Fruit fly (Drosophila melanogaster) whole organism, adult: Measurements from ENCODE around the gene CG13244.
A peak's percentile ranks its signal among the peaks of the same experiment; 100 is the strongest.

ENCODE experiments used
- CG11617 ChIP-seq: fragments of 200-800 bp; sonication (Bioruptor generic); optimal IDR thresholded peaks from 2 replicates; lab custom pipeline; 2017; ENCODE audit warnings: mild to moderate bottlenecking, missing biosample characterization, missing genetic modification reagents, missing genetic modification characterization
- CG12768 ChIP-seq: fragments of 200-800 bp; sonication (Bioruptor generic); optimal IDR thresholded peaks from 2 replicates; lab custom pipeline; 2017; ENCODE audit warnings: missing biosample characterization, missing genetic modification characterization, mild to moderate bottlenecking, moderate library complexity, missing genetic modification reagents
- CG14711 ChIP-seq: fragments of 200-800 bp; sonication (Bioruptor generic); optimal IDR thresholded peaks from 2 replicates; lab custom pipeline; 2018; ENCODE audit warnings: missing biosample characterization, mild to moderate bottlenecking, missing genetic modification characterization, moderate library complexity
- CG1620 ChIP-seq: fragments of 200-800 bp; sonication (Bioruptor generic); optimal IDR thresholded peaks from 2 replicates; lab custom pipeline; 2016; ENCODE audit warnings: missing biosample characterization, missing genetic modification characterization
- CG33017 ChIP-seq: fragments of 200-800 bp; sonication (Bioruptor generic); optimal IDR thresholded peaks from 2 replicates; lab custom pipeline; 2018; ENCODE audit warnings: missing biosample characterization, mild to moderate bottlenecking, missing genetic modification characterization, moderate library complexity
- CG5204 ChIP-seq: fragments of 200-800 bp; sonication (Bioruptor generic); optimal IDR thresholded peaks from 2 replicates; lab custom pipeline; 2016; ENCODE audit warnings: missing biosample characterization, missing genetic modification characterization
- CG7045 ChIP-seq: fragments of 200-800 bp; sonication (Bioruptor generic); optimal IDR thresholded peaks from 2 replicates; lab custom pipeline; 2017; ENCODE audit warnings: missing biosample characterization, mild to moderate bottlenecking, missing genetic modification characterization
- CG7101 ChIP-seq: fragments of 200-800 bp; sonication (Bioruptor generic); optimal IDR thresholded peaks from 2 replicates; lab custom pipeline; 2018; ENCODE audit warnings: missing biosample characterization, mild to moderate bottlenecking, missing genetic modification characterization, moderate library complexity
- Clk ChIP-seq: fragments of 200-800 bp; sonication (Bioruptor generic); optimal IDR thresholded peaks from 2 replicates; lab custom pipeline; 2017; ENCODE audit warnings: missing biosample characterization, missing genetic modification characterization
- Crg-1 ChIP-seq: fragments of 200-800 bp; sonication (Bioruptor generic); optimal IDR thresholded peaks from 2 replicates; lab custom pipeline; 2016; ENCODE audit warnings: missing biosample characterization, missing genetic modification characterization
- Hr96 ChIP-seq: fragments of 200-800 bp; sonication (Bioruptor generic); optimal IDR thresholded peaks from 2 replicates; lab custom pipeline; 2016; ENCODE audit warnings: missing biosample characterization, missing genetic modification characterization
- Mnt ChIP-seq: fragments of 200-800 bp; sonication (Bioruptor generic); optimal IDR thresholded peaks from 2 replicates; lab custom pipeline; 2016; ENCODE audit warnings: missing biosample characterization, mild to moderate bottlenecking, missing genetic modification characterization
- bab1 ChIP-seq: fragments of 200-800 bp; sonication (Bioruptor generic); optimal IDR thresholded peaks from 3 replicates; lab custom pipeline; 2019; ENCODE audit warnings: missing biosample characterization, mild to moderate bottlenecking, missing genetic modification characterization, moderate library complexity
- cic ChIP-seq: fragments of 200-800 bp; sonication (Bioruptor generic); optimal IDR thresholded peaks from 2 replicates; lab custom pipeline; 2017; ENCODE audit warnings: missing biosample characterization, mild to moderate bottlenecking, missing genetic modification characterization, moderate library complexity
- cnc ChIP-seq, 2 experiments: fragments of >200 bp; optimal IDR thresholded peaks; 2 replicates each; lab custom pipeline; 2017
- kay ChIP-seq: fragments of 200-800 bp; sonication (Bioruptor generic); peaks from one replicate; lab custom pipeline; 2016; ENCODE audit warnings: missing biosample characterization, missing genetic modification characterization, borderline replicate concordance
- ovo ChIP-seq: fragments of 200-800 bp; sonication (Bioruptor generic); optimal IDR thresholded peaks from 2 replicates; lab custom pipeline; 2016; ENCODE audit warnings: missing biosample characterization, missing genetic modification characterization
- pad ChIP-seq: fragments of 200-800 bp; sonication (Bioruptor generic); optimal IDR thresholded peaks from 3 replicates; lab custom pipeline; 2017; ENCODE audit warnings: missing biosample characterization, missing genetic modification characterization, mild to moderate bottlenecking, moderate library complexity, missing genetic modification reagents
- tj ChIP-seq: fragments of 200-800 bp; sonication (Bioruptor generic); optimal IDR thresholded peaks from 3 replicates; lab custom pipeline; 2017; ENCODE audit warnings: missing biosample characterization, mild to moderate bottlenecking, missing genetic modification characterization, moderate library complexity
- toe ChIP-seq: fragments of 200-800 bp; sonication (Bioruptor generic); optimal IDR thresholded peaks from 2 replicates; lab custom pipeline; 2016; ENCODE audit warnings: missing biosample characterization, missing genetic modification characterization

Gene CG13244

DNA sequence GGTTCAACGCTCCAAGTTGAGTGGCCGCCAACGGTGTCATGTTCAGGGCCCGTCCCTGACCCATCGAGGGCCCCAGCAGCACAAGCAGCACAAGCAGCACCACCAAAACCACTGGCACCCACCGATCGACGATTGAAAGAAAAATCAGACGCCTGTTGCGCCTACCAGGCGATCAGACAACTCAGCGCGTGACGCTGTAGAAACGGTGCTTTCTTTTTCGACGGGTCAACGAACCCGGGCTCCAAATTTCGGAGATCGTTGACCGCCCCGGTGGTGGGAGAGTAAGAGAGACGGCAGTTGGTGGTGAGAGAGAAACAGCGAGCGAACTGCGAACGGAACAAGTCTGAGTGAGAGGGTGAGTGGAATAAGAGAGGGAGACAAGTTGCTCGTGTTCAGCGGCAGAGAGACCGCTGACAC is 5.1 kb upstream of the CG13244 start:
- no peak for TF ChIP-seq CG7045
- TF ChIP-seq Clk (GFP tag; lab: Kevin White, UChicago) = no peak
- no peak for TF ChIP-seq CG33017 (tag; lab: Kevin White, UChicago)
- TF ChIP-seq CG12768 = no peak
- TF ChIP-seq kay = no peak
- TF ChIP-seq pad (GFP tag; lab: Kevin White, UChicago) = no peak
- no peak for TF ChIP-seq cnc (optimal IDR thresholded peaks at IDR 0.05; lab: Kevin White, UChicago)
- TF ChIP-seq CG5204 (GFP tag; lab: Kevin White, UChicago) = no peak
- no peak for TF ChIP-seq bab1
- no peak for TF ChIP-seq tj (GFP tag; lab: Kevin White, UChicago)
- TF ChIP-seq CG1620 (GFP tag; lab: Kevin White, UChicago) = no peak
- no peak for TF ChIP-seq cic (GFP tag; lab: Kevin White, UChicago)
- TF ChIP-seq CG14711 = no peak
- TF ChIP-seq CG7101 = no peak
- no peak for TF ChIP-seq CG11617
- TF ChIP-seq Mnt (GFP tag; lab: Kevin White, UChicago) = no peak
- TF ChIP-seq ovo = no peak

DNA sequence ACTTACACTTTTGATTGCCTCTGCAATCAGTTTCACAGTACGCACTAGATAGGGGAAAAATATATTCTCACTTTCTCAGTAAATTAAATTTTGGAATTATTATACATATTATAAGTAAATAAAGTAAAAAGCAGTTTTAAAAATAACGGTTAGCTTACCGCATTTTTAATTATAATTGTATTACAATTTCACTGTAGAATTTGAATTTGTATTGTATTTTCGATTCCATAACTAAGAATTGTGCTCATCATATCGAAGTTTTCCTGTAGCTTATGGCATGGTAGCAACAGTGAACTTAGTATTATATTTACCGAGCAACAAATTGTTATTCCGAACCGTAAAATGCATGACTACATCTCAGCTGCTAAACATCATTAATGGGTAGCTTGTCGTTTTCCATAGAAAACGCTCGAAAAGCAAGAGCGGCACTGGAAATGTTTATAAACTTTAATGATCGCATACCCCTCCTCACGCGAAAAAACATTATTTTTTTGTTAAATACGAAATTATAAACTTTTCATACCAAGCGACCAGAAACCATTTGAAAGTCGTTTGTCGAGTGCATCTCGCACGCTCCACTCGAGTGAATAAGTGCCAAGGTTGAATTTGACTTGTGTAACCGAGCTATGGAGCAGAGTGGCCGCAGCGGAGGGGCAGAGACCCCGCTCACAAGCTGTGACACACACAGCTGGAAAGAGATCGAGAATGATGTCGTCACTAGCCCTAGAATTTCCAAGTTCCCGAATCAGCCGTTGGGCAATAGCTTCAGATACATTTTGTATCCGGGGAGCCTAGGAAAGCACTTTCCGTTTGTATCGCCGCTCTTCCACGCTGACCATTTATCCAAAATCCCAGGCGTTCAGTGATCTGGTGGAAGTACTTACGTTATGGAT is 4.4 kb upstream of the CG13244 start:
- TF ChIP-seq CG14711 (peak; percentile 88), ovo (no peak), CG33017 (tag; lab: Kevin White, UChicago) (peak; percentile 93), tj (GFP tag; lab: Kevin White, UChicago) (peak; percentile 91), CG1620 (GFP tag; lab: Kevin White, UChicago) (peak; percentile 32), Mnt (GFP tag; lab: Kevin White, UChicago) (peak; percentile 33), toe (GFP tag; lab: Kevin White, UChicago) (peak; percentile 65), Clk (GFP tag; lab: Kevin White, UChicago) (peak; percentile 69), CG11617 (peak; percentile 92), pad (GFP tag; lab: Kevin White, UChicago) (peak; percentile 77), bab1 (peak; percentile 93), CG7101 (peak; percentile 93), Crg-1 (peak; percentile 84), kay (peak; percentile 98), cic (GFP tag; lab: Kevin White, UChicago) (peak; percentile 38), CG5204 (GFP tag; lab: Kevin White, UChicago) (peak; percentile 76), cnc (optimal IDR thresholded peaks at IDR 0.05; lab: Kevin White, UChicago) (no peak), Hr96 (GFP tag; lab: Kevin White, UChicago) (peak; percentile 38), CG12768 (peak; percentile 90), CG7045 (peak; percentile 91)

dm6 chr2L:15912901-15913673 is 3.6 kb upstream of the CG13244 start:
- TF ChIP-seq bab1 (no peak), Clk (GFP tag; lab: Kevin White, UChicago) (no peak), tj (GFP tag; lab: Kevin White, UChicago) (no peak), Mnt (GFP tag; lab: Kevin White, UChicago) (peak; percentile 93), cnc (optimal IDR thresholded peaks at IDR 0.05; lab: Kevin White, UChicago) (no peak), kay (peak; percentile 77), CG1620 (GFP tag; lab: Kevin White, UChicago) (no peak), ovo (peak; percentile 99), CG14711 (peak; percentile 57), CG5204 (GFP tag; lab: Kevin White, UChicago) (no peak), Crg-1 (no peak), Hr96 (GFP tag; lab: Kevin White, UChicago) (no peak), CG7101 (peak; percentile 49), CG33017 (tag; lab: Kevin White, UChicago) (peak; percentile 51), CG11617 (peak; percentile 63), CG7045 (peak; percentile 43), toe (GFP tag; lab: Kevin White, UChicago) (peak; percentile 39), pad (GFP tag; lab: Kevin White, UChicago) (peak; percentile 71), cic (GFP tag; lab: Kevin White, UChicago) (peak; percentile 90), CG12768 (no peak)

- TF ChIP-seq tj (GFP tag; lab: Kevin White, UChicago) = peak; percentile 83
- no peak for TF ChIP-seq Crg-1
- TF ChIP-seq Mnt (GFP tag; lab: Kevin White, UChicago) = no peak
- TF ChIP-seq cic (GFP tag; lab: Kevin White, UChicago) = peak; percentile 14
- TF ChIP-seq CG7045 = no peak
- TF ChIP-seq CG33017 (tag; lab: Kevin White, UChicago) = no peak
- TF ChIP-seq CG7101 = no peak
- no peak for TF ChIP-seq CG12768
- TF ChIP-seq toe (GFP tag; lab: Kevin White, UChicago) = no peak
- no peak for TF ChIP-seq CG14711
- no peak for TF ChIP-seq ovo
- no peak for TF ChIP-seq cnc (optimal IDR thresholded peaks at IDR 0.05; lab: Kevin White, UChicago)
- no peak for TF ChIP-seq CG11617
- TF ChIP-seq Hr96 (GFP tag; lab: Kevin White, UChicago) = no peak
- no peak for TF ChIP-seq CG1620 (GFP tag; lab: Kevin White, UChicago)
- TF ChIP-seq pad (GFP tag; lab: Kevin White, UChicago) = no peak
- TF ChIP-seq kay = no peak
- peak; percentile 36 for TF ChIP-seq bab1
- no peak for TF ChIP-seq Clk (GFP tag; lab: Kevin White, UChicago)
Measured at dm6 chr2L:15913674-15914037, 3.0 kb upstream of the CG13244 start.

- no peak for TF ChIP-seq CG5204 (GFP tag; lab: Kevin White, UChicago)
- TF ChIP-seq CG1620 (GFP tag; lab: Kevin White, UChicago) = no peak
- no peak for TF ChIP-seq CG11617
- no peak for TF ChIP-seq toe (GFP tag; lab: Kevin White, UChicago)
- TF ChIP-seq CG12768 = no peak
- no peak for TF ChIP-seq cic (GFP tag; lab: Kevin White, UChicago)
- TF ChIP-seq CG7045 = no peak
- TF ChIP-seq CG14711 = no peak
- TF ChIP-seq CG33017 (tag; lab: Kevin White, UChicago) = no peak
- TF ChIP-seq cnc (optimal IDR thresholded peaks at IDR 0.05; lab: Kevin White, UChicago) = no peak
- no peak for TF ChIP-seq Clk (GFP tag; lab: Kevin White, UChicago)
- no peak for TF ChIP-seq kay
- TF ChIP-seq Crg-1 = no peak
Measured at dm6 chr2L:15923095-15923494, 6.4 kb downstream of the CG13244 start, which contains the start of gene CG4793. CG4793 (plus strand) TSS chr2L:15923395.
